Worm (Caenorhabditis elegans) whole organism, late embryonic: ENCODE results near the gene flp-19.

Experiments
- C08G9.2 ChIP-seq: sonication (generic microtip); optimal IDR thresholded peaks from 2 replicates; lab custom pipeline; 2016; ENCODE audit warnings: mild to moderate bottlenecking, missing genetic modification characterization, moderate library complexity, missing compliant biosample characterization
- C38D4.7 ChIP-seq: fragments of 200-800 bp; sonication (Bioruptor generic); optimal IDR thresholded peaks from 2 replicates; lab custom pipeline; 2018; ENCODE audit warnings: mild to moderate bottlenecking, missing genetic modification characterization, moderate library complexity, missing compliant biosample characterization
- T23F11.4 ChIP-seq: fragments of 200-800 bp; sonication (Bioruptor generic); optimal IDR thresholded peaks from 2 replicates; lab custom pipeline; 2018; ENCODE audit warnings: mild to moderate bottlenecking, missing genetic modification characterization, missing compliant biosample characterization
- Y22D7AL.16 ChIP-seq: sonication (generic microtip); optimal IDR thresholded peaks from 2 replicates; lab custom pipeline; 2016; ENCODE audit warnings: missing genetic modification characterization, missing compliant biosample characterization
- ceh-14 ChIP-seq: sonication (generic microtip); optimal IDR thresholded peaks from 2 replicates; lab custom pipeline; 2016; ENCODE audit warnings: missing genotype, missing genetic modification characterization, missing compliant biosample characterization
- ceh-18 ChIP-seq: sonication (generic microtip); optimal IDR thresholded peaks from 2 replicates; lab custom pipeline; 2016; ENCODE audit warnings: missing genetic modification characterization, missing compliant biosample characterization
- ceh-2 ChIP-seq: sonication (generic microtip); optimal IDR thresholded peaks from 2 replicates; lab custom pipeline; 2016; ENCODE audit warnings: missing genotype, missing genetic modification characterization, missing compliant biosample characterization
- ceh-24 ChIP-seq: sonication (generic microtip); optimal IDR thresholded peaks from 2 replicates; lab custom pipeline; 2016; ENCODE audit warnings: mild to moderate bottlenecking, missing genetic modification characterization, missing compliant biosample characterization
- ceh-34 ChIP-seq: sonication (generic microtip); optimal IDR thresholded peaks from 2 replicates; lab custom pipeline; 2016; ENCODE audit warnings: mild to moderate bottlenecking, missing genetic modification characterization, missing compliant biosample characterization
- ceh-48 ChIP-seq: sonication (generic microtip); optimal IDR thresholded peaks from 2 replicates; lab custom pipeline; 2016; ENCODE audit warnings: missing genetic modification characterization, inconsistent platforms, missing compliant biosample characterization
- ceh-6 ChIP-seq: fragments of 200-800 bp; sonication (Bioruptor generic); optimal IDR thresholded peaks from 2 replicates; lab custom pipeline; 2018; ENCODE audit warnings: mild to moderate bottlenecking, missing genetic modification characterization, missing compliant biosample characterization
- che-1 ChIP-seq: sonication (generic microtip); optimal IDR thresholded peaks from 2 replicates; lab custom pipeline; 2016; ENCODE audit warnings: mild to moderate bottlenecking, missing genetic modification characterization, missing compliant biosample characterization
- dmd-4 ChIP-seq: sonication (generic microtip); optimal IDR thresholded peaks from 2 replicates; lab custom pipeline; 2016; ENCODE audit warnings: borderline replicate concordance, missing genetic modification characterization, missing compliant biosample characterization
- dve-1 ChIP-seq: sonication (generic microtip); optimal IDR thresholded peaks from 2 replicates; lab custom pipeline; 2017; ENCODE audit warnings: antibody characterized with exemption, mild to moderate bottlenecking, missing genetic modification characterization, missing compliant biosample characterization
- elt-2 ChIP-seq: sonication (generic microtip); optimal IDR thresholded peaks from 2 replicates; lab custom pipeline; 2016; ENCODE audit warnings: missing genetic modification reagents, missing genetic modification characterization, missing compliant biosample characterization
- elt-4 ChIP-seq: sonication (generic microtip); optimal IDR thresholded peaks from 2 replicates; lab custom pipeline; 2016; ENCODE audit warnings: missing genetic modification characterization, missing compliant biosample characterization
- ets-4 ChIP-seq: sonication (generic microtip); optimal IDR thresholded peaks from 2 replicates; lab custom pipeline; 2016; ENCODE audit warnings: missing genetic modification characterization, missing compliant biosample characterization
- eyg-1 ChIP-seq: sonication (generic microtip); optimal IDR thresholded peaks from 2 replicates; lab custom pipeline; 2016; ENCODE audit warnings: missing genotype, missing genetic modification characterization, missing compliant biosample characterization
- fax-1 ChIP-seq: sonication (generic microtip); optimal IDR thresholded peaks from 2 replicates; lab custom pipeline; 2016; ENCODE audit warnings: missing genotype, missing genetic modification characterization, missing compliant biosample characterization
- hlh-15 ChIP-seq: sonication (generic microtip); optimal IDR thresholded peaks from 2 replicates; lab custom pipeline; 2016; ENCODE audit warnings: missing genetic modification characterization, missing compliant biosample characterization
- hlh-30 ChIP-seq: sonication (generic microtip); optimal IDR thresholded peaks from 2 replicates; lab custom pipeline; 2017; ENCODE audit warnings: antibody characterized with exemption, missing genetic modification characterization, missing compliant biosample characterization; ENCODE audit not compliant: insufficient read depth
- hlh-6 ChIP-seq: sonication (generic microtip); optimal IDR thresholded peaks from 2 replicates; lab custom pipeline; 2016; ENCODE audit warnings: missing genotype, missing genetic modification characterization, missing compliant biosample characterization
- hlh-8 ChIP-seq: sonication (generic microtip); optimal IDR thresholded peaks from 2 replicates; lab custom pipeline; 2016; ENCODE audit warnings: missing genotype, missing genetic modification characterization, missing compliant biosample characterization
- lim-6 ChIP-seq: sonication (generic microtip); optimal IDR thresholded peaks from 2 replicates; lab custom pipeline; 2016; ENCODE audit warnings: missing genetic modification characterization, missing compliant biosample characterization
- mec-3 ChIP-seq: sonication (generic microtip); optimal IDR thresholded peaks from 2 replicates; lab custom pipeline; 2016; ENCODE audit warnings: borderline replicate concordance, missing genetic modification characterization, missing compliant biosample characterization
- nhr-11 ChIP-seq: fragments of 150-350 bp; optimal IDR thresholded peaks from 2 replicates; lab custom pipeline; 2014; ENCODE audit warnings: missing biosample characterization, missing genetic modification characterization
- nhr-232 ChIP-seq: sonication (generic microtip); optimal IDR thresholded peaks from 2 replicates; lab custom pipeline; 2016; ENCODE audit warnings: missing genetic modification characterization, missing compliant biosample characterization
- odd-2 ChIP-seq: sonication (generic microtip); optimal IDR thresholded peaks from 2 replicates; lab custom pipeline; 2017; ENCODE audit warnings: antibody characterized with exemption, mild to moderate bottlenecking, missing genetic modification characterization, missing compliant biosample characterization
- pag-3 ChIP-seq: sonication (generic microtip); optimal IDR thresholded peaks from 2 replicates; lab custom pipeline; 2016; ENCODE audit warnings: missing compliant biosample characterization, missing genetic modification characterization, borderline replicate concordance
- pat-9 ChIP-seq: fragments of 200-800 bp; sonication (Bioruptor generic); optimal IDR thresholded peaks from 2 replicates; lab custom pipeline; 2018; ENCODE audit warnings: mild to moderate bottlenecking, missing genetic modification characterization, moderate library complexity, missing compliant biosample characterization
- pha-2 ChIP-seq: sonication (generic microtip); optimal IDR thresholded peaks from 2 replicates; lab custom pipeline; 2017; ENCODE audit warnings: mild to moderate bottlenecking, missing genetic modification characterization, missing compliant biosample characterization
- pha-4 ChIP-seq: fragments of 150-350 bp; optimal IDR thresholded peaks from 2 replicates; lab custom pipeline; 2018; ENCODE audit warnings: missing biosample characterization, missing genetic modification reagents, missing genetic modification characterization
- ref-2 ChIP-seq: sonication (generic microtip); optimal IDR thresholded peaks from 2 replicates; lab custom pipeline; 2016; ENCODE audit warnings: missing genetic modification characterization, missing compliant biosample characterization
- sdc-2 ChIP-seq: sonication (generic microtip); optimal IDR thresholded peaks from 2 replicates; lab custom pipeline; 2016; ENCODE audit warnings: missing genotype, missing genetic modification characterization, missing compliant biosample characterization
- syd-9 ChIP-seq: sonication (generic microtip); optimal IDR thresholded peaks from 2 replicates; lab custom pipeline; 2016; ENCODE audit warnings: mild to moderate bottlenecking, missing genetic modification characterization, moderate library complexity, missing compliant biosample characterization
- unc-3 ChIP-seq, 2 experiments: fragments of 200-800 bp in 1 of 2; sonication (Bioruptor generic) in 1 of 2; sonication (generic microtip) in 1 of 2; conservative IDR thresholded peaks in 1 of 2; optimal IDR thresholded peaks in 1 of 2; 2 replicates each; pipeline versions ENCODE4 v1.3.6 to Lab custom; 2016 to 2022; ENCODE audit warnings: missing compliant biosample characterization in 2 of 2, missing genetic modification characterization in 2 of 2, missing genetic modification reagents in 1 of 2
- unc-86 ChIP-seq: sonication (generic microtip); optimal IDR thresholded peaks from 2 replicates; lab custom pipeline; 2016; ENCODE audit warnings: missing genetic modification characterization, missing compliant biosample characterization
- zip-5 ChIP-seq: sonication (generic microtip); optimal IDR thresholded peaks from 2 replicates; lab custom pipeline; 2016; ENCODE audit warnings: missing genetic modification characterization, missing compliant biosample characterization

Gene flp-19

DNA sequence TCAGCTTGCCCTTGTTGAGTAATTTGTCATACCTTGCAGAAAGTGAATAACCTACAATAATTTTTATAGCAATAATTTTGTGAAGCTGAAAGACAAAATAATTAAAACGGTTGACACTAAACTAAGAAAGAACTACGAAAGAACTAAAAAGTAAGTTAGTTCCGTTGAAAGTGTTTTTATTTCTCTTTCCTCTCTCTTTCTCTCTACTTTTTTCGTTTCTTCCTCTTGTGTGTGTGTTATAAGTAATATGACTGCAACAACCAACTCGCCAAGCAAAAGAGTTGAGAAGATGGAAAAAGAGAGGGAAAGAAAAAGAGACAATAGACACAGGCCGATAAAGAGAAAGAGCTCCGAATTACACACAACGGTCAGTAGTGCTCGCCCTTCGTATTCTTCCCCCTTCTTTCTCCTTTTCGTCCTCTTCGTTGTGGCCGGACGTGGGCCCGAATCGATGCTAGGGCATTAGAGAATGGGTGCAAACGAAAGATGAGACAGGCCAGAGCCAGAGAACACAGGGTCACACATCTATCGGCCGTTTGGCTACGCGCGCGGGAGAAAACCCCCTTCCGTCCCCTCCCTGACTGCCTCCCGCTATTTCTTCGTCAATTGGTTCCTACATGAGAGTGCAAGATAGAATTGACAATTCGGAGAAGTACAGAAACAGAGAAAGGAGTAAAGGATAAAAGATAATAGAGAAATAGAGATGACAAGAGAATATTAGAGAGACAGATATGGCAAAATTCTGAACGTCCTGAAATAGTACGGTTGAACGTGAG lies 49.1 kb upstream of the flp-19 start, which contains the start of gene syd-2 (continued):
- TF ChIP-seq pha-4: no peak
- TF ChIP-seq ceh-18: peak; percentile 92
- no peak for TF ChIP-seq unc-3 (GFP tag; conservative IDR thresholded peaks at IDR 0.05; lab: Robert Waterston, UW)
- TF ChIP-seq unc-3 (tag; optimal IDR thresholded peaks at IDR 0.05; lab: Kevin White, UChicago): no peak
- TF ChIP-seq pat-9: peak; percentile 38
- TF ChIP-seq ceh-34: peak; percentile 93
- peak; percentile 52 for TF ChIP-seq dmd-4
- peak; percentile 57 for TF ChIP-seq elt-2
- TF ChIP-seq hlh-30 (tag; lab: Kevin White, UChicago): peak; percentile 65
- TF ChIP-seq ceh-2 (tag; lab: Kevin White, UChicago): peak; percentile 68
- TF ChIP-seq eyg-1: peak; percentile 69
- TF ChIP-seq T23F11.4 (GFP tag; lab: Kevin White, UChicago): peak; percentile 64
- TF ChIP-seq hlh-8: peak; percentile 33
- no peak for TF ChIP-seq Y22D7AL.16
- TF ChIP-seq dve-1: peak; percentile 19
- TF ChIP-seq nhr-11 (tag; lab: Kevin White, UChicago): no peak
- peak; percentile 3 for TF ChIP-seq ceh-24 (tag; lab: Kevin White, UChicago)
- TF ChIP-seq ceh-14 (tag; lab: Kevin White, UChicago): peak; percentile 82
- TF ChIP-seq sdc-2 (tag; lab: Kevin White, UChicago): peak; percentile 80
- TF ChIP-seq elt-4: no peak
- no peak for TF ChIP-seq unc-86 (tag; lab: Kevin White, UChicago)
- no peak for TF ChIP-seq zip-5 (tag; lab: Kevin White, UChicago)
- TF ChIP-seq pha-2 (tag; lab: Kevin White, UChicago): peak; percentile 69

DNA sequence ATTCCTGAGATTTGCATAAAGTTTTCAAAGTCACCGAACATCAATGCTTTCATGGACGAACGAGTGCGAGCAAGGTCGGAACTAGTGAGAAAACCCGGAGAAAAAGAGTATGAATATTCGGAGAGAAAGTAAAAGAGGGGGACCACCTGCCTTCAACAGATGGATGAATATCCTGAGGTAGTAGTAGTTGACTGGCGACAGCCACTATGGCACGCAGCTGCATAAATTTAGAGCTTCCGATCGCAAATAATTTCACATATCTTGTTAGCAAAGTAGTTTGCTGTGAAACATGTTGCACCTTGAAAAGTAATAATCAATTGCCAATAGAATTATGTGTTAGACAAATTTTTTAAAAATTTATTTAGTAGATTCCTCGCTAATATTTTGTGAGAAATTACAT lies 47.7 kb upstream of the flp-19 start:
- no peak for TF ChIP-seq fax-1 (tag; lab: Kevin White, UChicago)
- TF ChIP-seq ceh-6 (GFP tag; lab: Kevin White, UChicago): no peak
- TF ChIP-seq syd-9: no peak
- no peak for TF ChIP-seq pat-9
- TF ChIP-seq ref-2 (tag; lab: Kevin White, UChicago): no peak

DNA sequence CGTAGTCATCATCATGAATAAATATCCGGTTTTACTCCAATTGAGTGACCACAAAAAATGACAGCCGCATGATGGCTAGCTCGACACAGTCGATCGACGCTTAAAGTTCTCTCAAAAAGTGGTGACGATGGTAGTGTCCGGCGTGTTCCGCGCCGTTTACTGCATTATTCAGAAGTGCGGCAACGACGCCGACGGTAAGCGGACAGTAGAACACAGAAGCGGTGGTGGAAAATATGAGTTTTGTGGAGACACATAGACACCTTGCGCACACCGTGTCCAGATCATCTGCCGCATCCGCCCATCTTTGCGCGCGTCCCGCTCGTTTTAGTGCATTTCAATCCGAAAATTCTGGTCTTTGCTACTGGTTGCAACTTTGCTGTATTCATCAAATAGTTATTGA lies 45.3 kb upstream of the flp-19 start, which contains the start of gene F59F5.7:
F59F5.7 (plus strand) TSS at position 301 of the 400 bp plus-strand sequence.
- TF ChIP-seq hlh-6 (tag; lab: Kevin White, UChicago) (no peak), ceh-24 (tag; lab: Kevin White, UChicago) (no peak), odd-2 (tag; lab: Kevin White, UChicago) (no peak), pag-3 (tag; lab: Kevin White, UChicago) (no peak), lim-6 (tag; lab: Kevin White, UChicago) (no peak), mec-3 (no peak), pha-4 (no peak), ceh-48 (tag; lab: Kevin White, UChicago) (no peak), nhr-232 (tag; lab: Kevin White, UChicago) (no peak), C08G9.2 (tag; lab: Kevin White, UChicago) (no peak), eyg-1 (no peak), ceh-14 (tag; lab: Kevin White, UChicago) (no peak), C38D4.7 (no peak), ceh-2 (tag; lab: Kevin White, UChicago) (no peak), che-1 (tag; lab: Kevin White, UChicago) (no peak), hlh-30 (tag; lab: Kevin White, UChicago) (no peak), zip-5 (tag; lab: Kevin White, UChicago) (no peak), hlh-15 (tag; lab: Kevin White, UChicago) (no peak), sdc-2 (tag; lab: Kevin White, UChicago) (no peak), ets-4 (tag; lab: Kevin White, UChicago) (no peak)
